Worm (Caenorhabditis elegans) whole organism, L3 larva: Measurements from ENCODE around the gene dpy-10.

ENCODE experiments used
- R02D3.7 ChIP-seq: fragments of 150-350 bp; optimal IDR thresholded peaks from 2 replicates; lab custom pipeline; 2014; ENCODE audit warnings: missing biosample characterization, missing genetic modification characterization
- aly-2 ChIP-seq: fragments of 150-350 bp; optimal IDR thresholded peaks from 2 replicates; lab custom pipeline; 2014; ENCODE audit warnings: missing biosample characterization, missing genetic modification characterization
- ceh-16 ChIP-seq: sonication (generic microtip); optimal IDR thresholded peaks from 2 replicates; lab custom pipeline; 2017; ENCODE audit warnings: missing biosample characterization, missing genetic modification characterization
- fos-1 ChIP-seq: fragments of 150-350 bp; optimal IDR thresholded peaks from 2 replicates; lab custom pipeline; 2014; ENCODE audit warnings: missing biosample characterization, missing genetic modification characterization
- hmg-11 ChIP-seq: sonication (generic microtip); optimal IDR thresholded peaks from 2 replicates; lab custom pipeline; 2016; ENCODE audit warnings: missing genetic modification characterization, missing compliant biosample characterization
- nhr-11 ChIP-seq: fragments of 150-350 bp; optimal IDR thresholded peaks from 2 replicates; lab custom pipeline; 2014; ENCODE audit warnings: missing biosample characterization, missing genetic modification characterization
- nhr-12 ChIP-seq: fragments of 150-350 bp; optimal IDR thresholded peaks from 2 replicates; lab custom pipeline; 2014; ENCODE audit warnings: missing biosample characterization, missing genetic modification characterization
- nhr-23 ChIP-seq: fragments of 150-350 bp; optimal IDR thresholded peaks from 2 replicates; lab custom pipeline; 2014; ENCODE audit warnings: missing biosample characterization, missing genetic modification reagents, missing genetic modification characterization
- skn-1 ChIP-seq: fragments of 150-350 bp; optimal IDR thresholded peaks from 2 replicates; lab custom pipeline; 2014; ENCODE audit warnings: missing biosample characterization, missing genetic modification characterization
- ztf-4 ChIP-seq: fragments of 150-350 bp; optimal IDR thresholded peaks from 2 replicates; lab custom pipeline; 2014; ENCODE audit warnings: missing biosample characterization, missing genetic modification characterization

ce11 chrII:6681478-6681877 lies 30.5 kb downstream of the dpy-10 start:
- TF ChIP-seq fos-1 (no peak), ztf-4 (no peak), nhr-12 (no peak), hmg-11 (tag; lab: Kevin White, UChicago) (no peak), skn-1 (tag; lab: Kevin White, UChicago) (no peak), ceh-16 (tag; lab: Kevin White, UChicago) (no peak), nhr-23 (tag; lab: Kevin White, UChicago) (no peak), aly-2 (tag; lab: Kevin White, UChicago) (no peak), nhr-11 (tag; lab: Kevin White, UChicago) (no peak), R02D3.7 (tag; lab: Kevin White, UChicago) (no peak)
